ENCODE assay signal across 2 fruit fly cellular contexts in genomic region chr3L:23580601-23581000, dm6.
TF ChIP-seq lines count a peak whose summit lies in the region.

No protein-coding gene starts in this region.

- TF ChIP-seq CTCF in whole organism, embryonic (GFP tag; optimal IDR thresholded peaks at IDR 0.05; lab: Kevin White, UChicago): no peak

TF ChIP-seq in whole organism, embryonic, 481 proteins besides CTCF, POLR2A, EP300 and RAD21 (continues in another document):
- TF ChIP-seq CG12942 (GFP tag; optimal IDR thresholded peaks at IDR 0.05; lab: Kevin White, UChicago): no peak
- no peak for TF ChIP-seq CG17328 (GFP tag; IDR thresholded peaks at IDR 0.05; lab: Robert Waterston, UW)
- TF ChIP-seq Nf-YC (tag; optimal IDR thresholded peaks at IDR 0.05; lab: Kevin White, UChicago): no peak
- TF ChIP-seq Hand (GFP tag; optimal IDR thresholded peaks at IDR 0.05; lab: Kevin White, UChicago): no peak
- peak; percentile 49 for TF ChIP-seq row (GFP tag; IDR thresholded peaks at IDR 0.05; lab: Robert Waterston, UW)
- no peak for TF ChIP-seq jigr1 (GFP tag; IDR thresholded peaks at IDR 0.05; lab: Robert Waterston, UW)
- no peak for TF ChIP-seq CG4854 (GFP tag; optimal IDR thresholded peaks at IDR 0.05; lab: Kevin White, UChicago)
- peak; percentile 55 for TF ChIP-seq CG33213 (GFP tag; optimal IDR thresholded peaks at IDR 0.05; lab: Kevin White, UChicago)
- no peak for TF ChIP-seq CG9727 (GFP tag; optimal IDR thresholded peaks at IDR 0.05; lab: Kevin White, UChicago)
- no peak for TF ChIP-seq CG10267 (tag; optimal IDR thresholded peaks at IDR 0.05; lab: Kevin White, UChicago)
- no peak for TF ChIP-seq chm (GFP tag; IDR thresholded peaks at IDR 0.05; lab: Robert Waterston, UW)
- no peak for TF ChIP-seq CG12071 (GFP tag; optimal IDR thresholded peaks at IDR 0.05; lab: Kevin White, UChicago)
- TF ChIP-seq wor (GFP tag; IDR thresholded peaks at IDR 0.05; lab: Robert Waterston, UW): no peak
- no peak for TF ChIP-seq CG2889 (GFP tag; IDR thresholded peaks at IDR 0.05; lab: Robert Waterston, UW)
- TF ChIP-seq gem (tag; optimal IDR thresholded peaks at IDR 0.05; lab: Kevin White, UChicago): no peak
- TF ChIP-seq stwl (tag; optimal IDR thresholded peaks at IDR 0.05; lab: Kevin White, UChicago): peak; percentile 34
- TF ChIP-seq CG17912 (GFP tag; optimal IDR thresholded peaks at IDR 0.05; lab: Kevin White, UChicago): no peak
- TF ChIP-seq CG13287 (GFP tag; IDR thresholded peaks at IDR 0.05; lab: Robert Waterston, UW; ENCODE audit: partially characterized antibody): no peak
- TF ChIP-seq CG3407 (GFP tag; optimal IDR thresholded peaks at IDR 0.05; lab: Kevin White, UChicago): no peak
- no peak for TF ChIP-seq sob (GFP tag; IDR thresholded peaks at IDR 0.05; lab: Robert Waterston, UW)
- peak; percentile 35 for TF ChIP-seq phol (tag; optimal IDR thresholded peaks at IDR 0.05; lab: Kevin White, UChicago)
- TF ChIP-seq CG3995 (GFP tag; optimal IDR thresholded peaks at IDR 0.05; lab: Kevin White, UChicago): no peak
- no peak for TF ChIP-seq repo (GFP tag; optimal IDR thresholded peaks at IDR 0.05; lab: Kevin White, UChicago)
- TF ChIP-seq CG8290 (GFP tag; optimal IDR thresholded peaks at IDR 0.05; lab: Kevin White, UChicago): peak; percentile 7
- no peak for TF ChIP-seq CG8290 (tag; optimal IDR thresholded peaks at IDR 0.05; lab: Kevin White, UChicago)
- TF ChIP-seq Aef1 (GFP tag; IDR thresholded peaks at IDR 0.05; lab: Robert Waterston, UW): no peak
- no peak for TF ChIP-seq gfzf (GFP tag; optimal IDR thresholded peaks at IDR 0.05; lab: Kevin White, UChicago)
- TF ChIP-seq Adf1 (GFP tag; IDR thresholded peaks at IDR 0.05; lab: Robert Waterston, UW): no peak
- TF ChIP-seq CG7556 (GFP tag; optimal IDR thresholded peaks at IDR 0.05; lab: Kevin White, UChicago): no peak
- no peak for TF ChIP-seq Elba2 (GFP tag; optimal IDR thresholded peaks at IDR 0.05; lab: Kevin White, UChicago)
- no peak for TF ChIP-seq usp (GFP tag; optimal IDR thresholded peaks at IDR 0.05; lab: Kevin White, UChicago)
- TF ChIP-seq CG13296 (GFP tag; optimal IDR thresholded peaks at IDR 0.05; lab: Kevin White, UChicago): no peak
- TF ChIP-seq crc (GFP tag; optimal IDR thresholded peaks at IDR 0.05; lab: Kevin White, UChicago): no peak
- TF ChIP-seq ken (GFP tag; IDR thresholded peaks at IDR 0.05; lab: Robert Waterston, UW): no peak
- TF ChIP-seq Pdp1 (GFP tag; optimal IDR thresholded peaks at IDR 0.05; lab: Kevin White, UChicago): no peak
- peak; percentile 96 for TF ChIP-seq CG17802 (tag; optimal IDR thresholded peaks at IDR 0.05; lab: Kevin White, UChicago)
- TF ChIP-seq CG11560 (tag; IDR thresholded peaks at IDR 0.05; lab: Robert Waterston, UW): no peak
- peak; percentile 15 for TF ChIP-seq BEAF-32 (GFP tag; optimal IDR thresholded peaks at IDR 0.05; lab: Kevin White, UChicago)
- no peak for TF ChIP-seq bbx (GFP tag; IDR thresholded peaks at IDR 0.05; lab: Robert Waterston, UW; ENCODE audit: partially characterized antibody)
- TF ChIP-seq cas (GFP tag; IDR thresholded peaks at IDR 0.05; lab: Robert Waterston, UW): no peak
- TF ChIP-seq lola (GFP tag; optimal IDR thresholded peaks at IDR 0.05; lab: Kevin White, UChicago): no peak
- no peak for TF ChIP-seq pros (GFP tag; optimal IDR thresholded peaks at IDR 0.05; lab: Kevin White, UChicago)
- no peak for TF ChIP-seq esg (GFP tag; conservative IDR thresholded peaks at IDR 0.05; lab: Robert Waterston, UW)
- no peak for TF ChIP-seq CG18476 (GFP tag; optimal IDR thresholded peaks at IDR 0.05; lab: Kevin White, UChicago)
- TF ChIP-seq CG16815 (GFP tag; optimal IDR thresholded peaks at IDR 0.05; lab: Kevin White, UChicago): no peak
- no peak for TF ChIP-seq tx (GFP tag; optimal IDR thresholded peaks at IDR 0.05; lab: Kevin White, UChicago)
- no peak for TF ChIP-seq Atf3 (GFP tag; optimal IDR thresholded peaks at IDR 0.05; lab: Kevin White, UChicago)
- TF ChIP-seq CG10274 (GFP tag; optimal IDR thresholded peaks at IDR 0.05; lab: Kevin White, UChicago): no peak
- TF ChIP-seq eve (GFP tag; optimal IDR thresholded peaks at IDR 0.05; lab: Kevin White, UChicago): no peak

TF ChIP-seq in whole organism, prepupa, 60 proteins besides CTCF, POLR2A, EP300 and RAD21:
- TF ChIP-seq CG6276 (GFP tag; optimal IDR thresholded peaks at IDR 0.05; lab: Kevin White, UChicago) (no peak), CG6808 (GFP tag; optimal IDR thresholded peaks at IDR 0.05; lab: Kevin White, UChicago) (peak; percentile 26), CG10669 (GFP tag; optimal IDR thresholded peaks at IDR 0.05; lab: Kevin White, UChicago) (no peak), Eip78C (GFP tag; lab: Kevin White, UChicago) (no peak)
TF ChIP-seq in whole organism, prepupa: peak in this region for 1.
